Worm (Caenorhabditis elegans): ENCODE results near the gene algn-11.

DNA sequence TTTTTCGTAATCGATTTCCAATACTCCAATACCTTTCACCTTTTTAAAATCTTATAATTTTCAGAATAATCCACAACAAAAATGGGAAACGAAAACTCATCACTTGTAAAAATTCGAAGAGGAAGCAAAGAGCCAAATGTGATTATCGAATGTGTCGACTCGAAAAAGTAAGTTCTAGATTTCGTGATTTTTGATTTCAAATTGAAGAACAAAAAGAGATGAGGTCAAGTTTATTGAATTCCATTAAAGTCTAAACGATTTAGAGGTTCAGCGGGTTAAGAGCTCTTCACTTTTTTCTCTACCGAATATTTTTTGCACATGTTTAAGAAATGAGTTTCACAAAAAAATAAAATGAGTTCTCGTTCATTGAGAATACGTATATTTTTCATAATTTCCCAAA, 31.4 kb downstream of the algn-11 start, which contains the start of gene B0361.4:
- TF ChIP-seq lin-13 (GFP tag; optimal IDR thresholded peaks at IDR 0.05) (no peak), pqm-1 (tag; optimal IDR thresholded peaks at IDR 0.05) (no peak), set-16 (GFP tag; IDR thresholded peaks at IDR 0.05) (no peak), unc-62 (GFP tag; optimal IDR thresholded peaks at IDR 0.05 in 1 of 2) (no peak), unc-62 (tag; optimal IDR thresholded peaks at IDR 0.05) (no peak), tag-97 (GFP tag; IDR thresholded peaks at IDR 0.05) (no peak), egl-27 (tag; optimal IDR thresholded peaks at IDR 0.05) (no peak), nhr-25 (tag; optimal IDR thresholded peaks at IDR 0.05; ENCODE audit: borderline replicate concordance, insufficient read depth) (no peak), ama-1 (optimal IDR thresholded peaks at IDR 0.05) (no peak), zfp-3 (GFP tag; conservative IDR thresholded peaks at IDR 0.05) (no peak), tra-1 (GFP tag; IDR thresholded peaks at IDR 0.05) (no peak), jun-1 (tag; optimal IDR thresholded peaks at IDR 0.05) (no peak), lir-3 (tag; optimal IDR thresholded peaks at IDR 0.05) (no peak), daf-16 (GFP tag; optimal IDR thresholded peaks at IDR 0.05) (no peak), daf-16 (tag; optimal IDR thresholded peaks at IDR 0.05) (no peak)

All from whole organism, L4 larva.